Fruit fly (Drosophila melanogaster) whole organism, wandering third instar larva: ENCODE results near the gene Ran.

Source experiments
- Abd-B ChIP-seq: fragments of >200 bp; optimal IDR thresholded peaks from 2 replicates; lab custom pipeline; 2017; ENCODE audit warnings: missing biosample characterization, missing genetic modification characterization
- CG32264 ChIP-seq: fragments of 200-800 bp; sonication (Bioruptor generic); optimal IDR thresholded peaks from 2 replicates; lab custom pipeline; 2016; ENCODE audit warnings: missing biosample characterization, missing genetic modification characterization
- CG9705 ChIP-seq: fragments of 200-800 bp; sonication (Bioruptor generic); optimal IDR thresholded peaks from 2 replicates; lab custom pipeline; 2018; ENCODE audit warnings: missing biosample characterization, mild to moderate bottlenecking, missing genetic modification characterization
- CrebA ChIP-seq: fragments of 200-800 bp; sonication (Bioruptor generic); optimal IDR thresholded peaks from 2 replicates; lab custom pipeline; 2016; ENCODE audit warnings: missing biosample characterization, mild to moderate bottlenecking, missing genetic modification characterization, borderline replicate concordance
- Dfd ChIP-seq: fragments of >200 bp; optimal IDR thresholded peaks from 2 replicates; lab custom pipeline; 2017; ENCODE audit warnings: missing biosample characterization, missing genetic modification characterization
- Dif ChIP-seq: fragments of 200-275, 200-300 bp; sonication (Bioruptor generic); optimal IDR thresholded peaks from 2 replicates; lab custom pipeline; 2018; ENCODE audit warnings: missing biosample characterization, missing genetic modification characterization; ENCODE audit not compliant: partially characterized antibody
- GATAd ChIP-seq: sonication (Bioruptor generic); optimal IDR thresholded peaks from 2 replicates; lab custom pipeline; 2016; ENCODE audit warnings: missing biosample characterization, missing genetic modification characterization
- HLH106 ChIP-seq: fragments of 200-800 bp; optimal IDR thresholded peaks from 3 replicates; lab custom pipeline; 2019; ENCODE audit warnings: missing biosample characterization, mild to moderate bottlenecking, missing genetic modification characterization, moderate library complexity
- Hnf4 ChIP-seq: fragments of 200-800 bp; sonication (Bioruptor generic); optimal IDR thresholded peaks from 2 replicates; lab custom pipeline; 2016; ENCODE audit warnings: missing biosample characterization, mild to moderate bottlenecking, missing genetic modification characterization
- Hr78 ChIP-seq: fragments of >200 bp; optimal IDR thresholded peaks from 2 replicates; lab custom pipeline; 2017; ENCODE audit warnings: missing biosample characterization, missing genetic modification characterization
- Hr83 ChIP-seq: fragments of 200-300 bp; sonication (Bioruptor generic); optimal IDR thresholded peaks from 2 replicates; lab custom pipeline; 2016; ENCODE audit warnings: missing biosample characterization, mild to moderate bottlenecking, missing genetic modification characterization, moderate library complexity; ENCODE audit not compliant: poor library complexity, severe bottlenecking
- Jra ChIP-seq: sonication (Bioruptor generic); optimal IDR thresholded peaks from 2 replicates; lab custom pipeline; 2016; ENCODE audit warnings: missing biosample characterization, missing genetic modification characterization
- Mio ChIP-seq: sonication (Bioruptor generic); optimal IDR thresholded peaks from 2 replicates; lab custom pipeline; 2016; ENCODE audit warnings: missing biosample characterization, missing genetic modification characterization
- Myc ChIP-seq: fragments of >200 bp; optimal IDR thresholded peaks from 2 replicates; lab custom pipeline; 2017
- N ChIP-seq: fragments of >200 bp; optimal IDR thresholded peaks from 2 replicates; lab custom pipeline; 2018; ENCODE audit warnings: missing biosample characterization, missing external identifiers, missing genetic modification characterization
- OdsH ChIP-seq: fragments of 200-800 bp; sonication (Bioruptor generic); optimal IDR thresholded peaks from 2 replicates; lab custom pipeline; 2016; ENCODE audit warnings: missing biosample characterization, mild to moderate bottlenecking, missing genetic modification characterization
- Rel ChIP-seq, 2 experiments: fragments of 200-800 bp; sonication (Bioruptor generic) in 1 of 2; optimal IDR thresholded peaks; 2 replicates in 1 of 2; 3 replicates in 1 of 2; lab custom pipeline; 2016 to 2019; ENCODE audit warnings: mild to moderate bottlenecking in 2 of 2, missing biosample characterization in 2 of 2, missing genetic modification characterization in 2 of 2, moderate library complexity in 1 of 2
- Sp1 ChIP-seq: fragments of 200-800 bp; sonication (Bioruptor generic); optimal IDR thresholded peaks from 3 replicates; lab custom pipeline; 2019; ENCODE audit warnings: missing biosample characterization, mild to moderate bottlenecking, missing genetic modification characterization, moderate library complexity
- Vsx2 ChIP-seq: fragments of 200-300, 225-300 bp; sonication (Bioruptor generic); optimal IDR thresholded peaks from 2 replicates; lab custom pipeline; 2018; ENCODE audit warnings: missing biosample characterization, missing genetic modification characterization; ENCODE audit not compliant: partially characterized antibody
- br ChIP-seq: fragments of 200-800 bp; sonication (Bioruptor generic); optimal IDR thresholded peaks from 2 replicates; lab custom pipeline; 2016; ENCODE audit warnings: missing biosample characterization, missing genetic modification characterization
- brk ChIP-seq: fragments of 200-800 bp; sonication (Bioruptor generic); optimal IDR thresholded peaks from 2 replicates; lab custom pipeline; 2016; ENCODE audit warnings: missing biosample characterization, mild to moderate bottlenecking, missing genetic modification characterization
- dl ChIP-seq, 2 experiments: fragments of 175-275, 200-275 bp in 1 of 2; fragments of 200-275 bp in 1 of 2; sonication (Bioruptor generic); optimal IDR thresholded peaks; lab custom pipeline; 2018; ENCODE audit warnings: mild to moderate bottlenecking in 2 of 2, missing biosample characterization in 2 of 2, missing genetic modification characterization in 2 of 2, moderate library complexity in 2 of 2; ENCODE audit not compliant: partially characterized antibody in 2 of 2, insufficient read depth in 1 of 2
- dmrt93B ChIP-seq: fragments of 200-800 bp; sonication (Bioruptor generic); optimal IDR thresholded peaks from 2 replicates; lab custom pipeline; 2018; ENCODE audit warnings: missing biosample characterization, mild to moderate bottlenecking, missing genetic modification characterization
- dsf ChIP-seq: sonication (Bioruptor generic); optimal IDR thresholded peaks from 2 replicates; lab custom pipeline; 2016; ENCODE audit warnings: missing biosample characterization, missing genetic modification characterization, borderline replicate concordance
- ey ChIP-seq: fragments of 200-800 bp; sonication (Bioruptor generic); optimal IDR thresholded peaks from 2 replicates; lab custom pipeline; 2016; ENCODE audit warnings: missing biosample characterization, missing genetic modification characterization
- foxo ChIP-seq, 2 experiments: fragments of 200-800 bp; sonication (Bioruptor generic); optimal IDR thresholded peaks; 2 replicates in 1 of 2; 3 replicates in 1 of 2; lab custom pipeline; 2016 to 2017; ENCODE audit warnings: missing biosample characterization in 2 of 2, missing genetic modification characterization in 2 of 2
- fru ChIP-seq: fragments of 200-800 bp; sonication (Bioruptor generic); optimal IDR thresholded peaks from 3 replicates; lab custom pipeline; 2016; ENCODE audit warnings: missing biosample characterization, mild to moderate bottlenecking, missing genetic modification characterization
- h ChIP-seq: fragments of 200-800 bp; sonication (Bioruptor generic); optimal IDR thresholded peaks from 3 replicates; lab custom pipeline; 2016; ENCODE audit warnings: missing biosample characterization, mild to moderate bottlenecking, missing genetic modification characterization
- jim ChIP-seq: fragments of 175-275, 200-325 bp; sonication (Bioruptor generic); optimal IDR thresholded peaks from 2 replicates; lab custom pipeline; 2016; ENCODE audit warnings: missing biosample characterization, mild to moderate bottlenecking, missing genetic modification characterization
- lola ChIP-seq: fragments of >200 bp; optimal IDR thresholded peaks from 2 replicates; lab custom pipeline; 2017; ENCODE audit warnings: missing biosample characterization, missing genetic modification characterization
- pan ChIP-seq: fragments of >200 bp; optimal IDR thresholded peaks from 2 replicates; lab custom pipeline; 2017
- psq ChIP-seq: fragments of 200-800 bp; sonication (Bioruptor generic); optimal IDR thresholded peaks from 3 replicates; lab custom pipeline; 2017; ENCODE audit warnings: missing biosample characterization, mild to moderate bottlenecking, missing genetic modification characterization, moderate library complexity
- rgr ChIP-seq: fragments of 200-800 bp; sonication (Bioruptor generic); optimal IDR thresholded peaks from 3 replicates; lab custom pipeline; 2016; ENCODE audit warnings: missing biosample characterization, mild to moderate bottlenecking, missing genetic modification characterization
- sage ChIP-seq: fragments of 200-800 bp; sonication (Bioruptor generic); optimal IDR thresholded peaks from 2 replicates; lab custom pipeline; 2016; ENCODE audit warnings: missing biosample characterization, mild to moderate bottlenecking, missing genetic modification characterization
- sv ChIP-seq: fragments of 200-800 bp; sonication (Bioruptor generic); optimal IDR thresholded peaks from 3 replicates; lab custom pipeline; 2016; ENCODE audit warnings: missing biosample characterization, missing genetic modification characterization
- tai ChIP-seq: sonication (Bioruptor generic); optimal IDR thresholded peaks from 2 replicates; lab custom pipeline; 2016; ENCODE audit warnings: missing biosample characterization, missing genetic modification characterization
- usp ChIP-seq: fragments of >200 bp; optimal IDR thresholded peaks from 2 replicates; lab custom pipeline; 2017; ENCODE audit warnings: missing biosample characterization, missing genetic modification characterization
- woc ChIP-seq: sonication (Bioruptor generic); optimal IDR thresholded peaks from 2 replicates; lab custom pipeline; 2016; ENCODE audit warnings: missing biosample characterization, mild to moderate bottlenecking, missing genetic modification characterization

Gene Ran

dm6 chrX:11154511-11155197 lies 6.1 kb upstream of the Ran start (continued):
- TF ChIP-seq Myc (lab: Kevin White, UChicago) (no peak), Dfd (GFP tag; lab: Kevin White, UChicago) (no peak), ey (no peak), psq (peak; percentile 98), CrebA (no peak), Mio (no peak)
- TF ChIP-seq, all 38 proteins: peak for 6

dm6 chrX:11153826-11154510 lies 5.5 kb upstream of the Ran start, which contains the start of the genes rtv and Dlic:
TSS of gene rtv (minus strand) at chrX:11153990.
TSS of gene Dlic (plus strand) at chrX:11154421.
- TF ChIP-seq OdsH (no peak), foxo (GFP tag; optimal IDR thresholded peaks at IDR 0.05; lab: Kevin White, UChicago) (peak in 1 of 2 experiments; percentile 51), N (GFP tag; lab: Kevin White, UChicago) (no peak), lola (GFP tag; lab: Kevin White, UChicago) (no peak), Dfd (GFP tag; lab: Kevin White, UChicago) (no peak), Mio (no peak), brk (GFP tag; lab: Kevin White, UChicago) (no peak), Myc (lab: Kevin White, UChicago) (peak; percentile 65), rgr (GFP tag; lab: Kevin White, UChicago) (peak; percentile 8), jim (no peak), usp (no peak), psq (peak; percentile 99), sv (no peak), Hr83 (no peak), CrebA (no peak), CG32264 (GFP tag; lab: Kevin White, UChicago) (no peak), dsf (no peak), br (GFP tag; lab: Kevin White, UChicago) (no peak), Jra (GFP tag; lab: Kevin White, UChicago) (no peak), dmrt93B (GFP tag; lab: Kevin White, UChicago) (no peak), Rel (GFP tag; optimal IDR thresholded peaks at IDR 0.05; lab: Kevin White, UChicago) (no peak), Rel (tag; optimal IDR thresholded peaks at IDR 0.05; lab: Kevin White, UChicago) (peak; percentile 43), sage (no peak), Vsx2 (GFP tag; lab: Kevin White, UChicago) (no peak), HLH106 (peak; percentile 29), fru (peak; percentile 45)
- TF ChIP-seq, all 38 proteins: peak for 7

dm6 chrX:11153413-11153812 lies 4.9 kb upstream of the Ran start:
- TF ChIP-seq sage (peak; percentile 23), Dif (GFP tag; lab: Kevin White, UChicago) (no peak), usp (no peak), pan (no peak), Hr83 (no peak)

- peak; percentile 10 for TF ChIP-seq fru
- peak; percentile 33 for TF ChIP-seq ey
- peak; percentile 18 for TF ChIP-seq Hnf4 (GFP tag; lab: Kevin White, UChicago)
- peak; percentile 40 for TF ChIP-seq h (GFP tag; lab: Kevin White, UChicago)
- no peak for TF ChIP-seq GATAd (GFP tag; lab: Kevin White, UChicago)
- no peak for TF ChIP-seq Dfd (GFP tag; lab: Kevin White, UChicago)
- no peak for TF ChIP-seq HLH106
- peak; percentile 5 for TF ChIP-seq Sp1 (GFP tag; lab: Kevin White, UChicago)
- no peak for TF ChIP-seq pan
- TF ChIP-seq rgr (GFP tag; lab: Kevin White, UChicago): peak; percentile 26
- TF ChIP-seq usp: no peak
- TF ChIP-seq Abd-B (GFP tag; lab: Kevin White, UChicago): no peak
- peak; percentile 8 for TF ChIP-seq Hr83
- TF ChIP-seq CG9705 (GFP tag; lab: Kevin White, UChicago): no peak
- TF ChIP-seq Rel (GFP tag; optimal IDR thresholded peaks at IDR 0.05; lab: Kevin White, UChicago): no peak
- no peak for TF ChIP-seq Rel (tag; optimal IDR thresholded peaks at IDR 0.05; lab: Kevin White, UChicago)
- TF ChIP-seq sage: peak; percentile 4
- no peak for TF ChIP-seq Mio
- TF ChIP-seq OdsH: no peak
- TF ChIP-seq Hr78 (GFP tag; lab: Kevin White, UChicago): no peak
- no peak for TF ChIP-seq N (GFP tag; lab: Kevin White, UChicago)
- no peak for TF ChIP-seq dl (GFP tag; optimal IDR thresholded peaks at IDR 0.05; lab: Kevin White, UChicago; ENCODE audit: insufficient read depth in 1 of 2, partially characterized antibody in 2 of 2)
- no peak for TF ChIP-seq CrebA
- peak; percentile 45 for TF ChIP-seq woc
- peak in 1 of 2 experiments; percentile 7 for TF ChIP-seq foxo (GFP tag; optimal IDR thresholded peaks at IDR 0.05; lab: Kevin White, UChicago)
- peak; percentile 18 for TF ChIP-seq br (GFP tag; lab: Kevin White, UChicago)
- no peak for TF ChIP-seq tai
- no peak for TF ChIP-seq Vsx2 (GFP tag; lab: Kevin White, UChicago)
Observed at dm6 chrX:11149201-11149600, 685 bp upstream of the Ran start, which contains the start of gene Lint-1. TSS of gene Lint-1 (plus strand) at chrX:11149323.
